Worm (Caenorhabditis elegans): Measurements from ENCODE around the gene fbxb-78.

Gene fbxb-78

DNA sequence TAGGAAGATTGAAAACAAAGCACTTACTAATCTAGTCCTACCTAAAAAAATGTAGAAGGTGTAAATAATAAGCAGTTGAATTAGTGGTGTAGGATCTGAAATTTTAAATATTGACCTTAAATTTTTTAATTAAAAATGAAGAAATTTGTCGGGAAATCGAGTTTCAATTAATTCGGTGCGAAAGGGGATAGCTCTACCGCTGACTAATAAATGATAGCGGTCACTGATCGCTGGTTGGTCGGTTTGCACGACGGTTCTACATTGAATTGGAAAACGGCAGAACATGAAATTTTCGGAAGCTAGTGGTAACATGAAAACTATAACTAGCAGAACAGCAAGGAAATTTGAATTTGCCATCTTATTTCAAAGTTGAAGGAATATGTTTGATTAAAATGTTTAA, 42.8 kb downstream of the fbxb-78 start, which contains the start of gene set-15:
TSS of gene set-15 (minus strand) at position 101 of the 400 bp plus-strand sequence.
- TF ChIP-seq mab-5 (tag; optimal IDR thresholded peaks at IDR 0.05) (no peak), elt-3 (tag; optimal IDR thresholded peaks at IDR 0.05) (no peak), sma-9 (GFP tag; optimal IDR thresholded peaks at IDR 0.05) (no peak), sma-9 (tag; optimal IDR thresholded peaks at IDR 0.05) (no peak), zag-1 (tag; optimal IDR thresholded peaks at IDR 0.05) (no peak), egl-27 (tag; optimal IDR thresholded peaks at IDR 0.05) (no peak), peb-1 (tag; optimal IDR thresholded peaks at IDR 0.05) (no peak), elt-1 (tag; optimal IDR thresholded peaks at IDR 0.05) (no peak), crh-2 (tag; optimal IDR thresholded peaks at IDR 0.05) (no peak), F13H6.1 (tag; optimal IDR thresholded peaks at IDR 0.05) (no peak), sem-4 (tag; optimal IDR thresholded peaks at IDR 0.05) (no peak), blmp-1 (tag; optimal IDR thresholded peaks at IDR 0.05; ENCODE audit: insufficient read depth) (no peak), alr-1 (tag; optimal IDR thresholded peaks at IDR 0.05) (no peak), ztf-11 (tag; optimal IDR thresholded peaks at IDR 0.05) (no peak), lin-13 (GFP tag; optimal IDR thresholded peaks at IDR 0.05) (no peak), nhr-23 (tag; optimal IDR thresholded peaks at IDR 0.05) (no peak), lsy-2 (tag; optimal IDR thresholded peaks at IDR 0.05) (no peak), nhr-25 (tag; optimal IDR thresholded peaks at IDR 0.05) (no peak), unc-39 (tag; optimal IDR thresholded peaks at IDR 0.05) (no peak)

DNA sequence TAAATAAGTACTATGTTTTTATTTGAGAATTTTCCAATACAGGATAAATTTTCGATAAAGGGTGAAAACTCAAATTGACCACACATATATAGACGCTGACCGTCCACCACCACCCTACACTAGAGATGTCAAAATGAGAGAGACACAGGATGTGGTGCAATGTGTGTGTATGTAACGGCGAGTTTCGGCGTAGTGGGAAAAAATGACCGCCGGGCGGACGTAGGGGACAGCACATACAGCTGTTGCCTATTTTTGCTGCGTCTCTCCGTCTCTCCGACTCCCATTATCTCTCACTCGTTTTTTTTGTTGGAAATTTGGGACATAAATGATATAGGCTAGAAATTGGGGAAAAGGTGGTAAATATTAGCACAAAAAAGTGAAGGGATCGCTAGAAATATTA, 43.8 kb downstream of the fbxb-78 start:
- TF ChIP-seq ztf-1 (GFP tag; conservative IDR thresholded peaks at IDR 0.05) (no peak), blmp-1 (tag; optimal IDR thresholded peaks at IDR 0.05; ENCODE audit: insufficient read depth) (no peak), ztf-4 (tag; optimal IDR thresholded peaks at IDR 0.05) (no peak), nhr-129 (tag; optimal IDR thresholded peaks at IDR 0.05) (peak; percentile 7), peb-1 (tag; optimal IDR thresholded peaks at IDR 0.05) (no peak), F13H6.1 (tag; optimal IDR thresholded peaks at IDR 0.05) (peak; percentile 50), nhr-10 (tag; optimal IDR thresholded peaks at IDR 0.05) (no peak), mbf-1 (tag; optimal IDR thresholded peaks at IDR 0.05) (no peak), egl-27 (tag; optimal IDR thresholded peaks at IDR 0.05) (no peak), nhr-25 (tag; optimal IDR thresholded peaks at IDR 0.05) (no peak), nhr-11 (tag; optimal IDR thresholded peaks at IDR 0.05) (no peak), unc-55 (GFP tag; optimal IDR thresholded peaks at IDR 0.05) (peak; percentile 1)

DNA sequence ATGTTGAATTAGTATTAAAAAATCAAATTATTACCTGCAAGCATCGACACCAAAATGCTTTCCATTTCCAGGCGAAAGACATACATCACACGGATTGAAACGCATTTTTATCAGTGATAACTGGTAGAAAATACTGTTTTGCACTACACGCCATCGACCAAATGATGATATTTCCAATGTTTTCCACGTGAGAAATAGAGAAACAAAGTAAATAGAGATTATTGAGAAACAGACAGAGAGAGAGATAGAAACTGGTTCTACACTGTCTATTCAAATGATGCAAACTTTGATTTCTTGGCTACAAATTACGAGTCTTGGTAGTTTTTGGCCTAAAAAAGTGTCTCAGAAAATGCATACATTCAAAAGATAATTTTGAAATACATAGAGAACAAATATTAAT, 51.0 kb downstream of the fbxb-78 start, which contains the start of gene nhr-104:
TSS of gene nhr-104 (minus strand) at position 361 of the 400 bp plus-strand sequence.
- TF ChIP-seq C34F6.9 (tag; optimal IDR thresholded peaks at IDR 0.05), result peak; percentile 47
- TF ChIP-seq lsy-2 (tag; optimal IDR thresholded peaks at IDR 0.05), result peak in 1 of 2 experiments; percentile 56
- no peak for TF ChIP-seq nhr-10 (tag; optimal IDR thresholded peaks at IDR 0.05)
- TF ChIP-seq nhr-25 (tag; optimal IDR thresholded peaks at IDR 0.05), result peak; percentile 60
- TF ChIP-seq sma-3 (GFP tag; optimal IDR thresholded peaks at IDR 0.05), result peak; percentile 59
- TF ChIP-seq aly-2 (tag; optimal IDR thresholded peaks at IDR 0.05), result no peak
- peak; percentile 38 for TF ChIP-seq nhr-21 (tag; optimal IDR thresholded peaks at IDR 0.05)
- peak; percentile 68 for TF ChIP-seq crh-2 (tag; optimal IDR thresholded peaks at IDR 0.05)
- peak; percentile 54 for TF ChIP-seq gmeb-1 (tag; optimal IDR thresholded peaks at IDR 0.05)
- TF ChIP-seq lin-39 (tag; optimal IDR thresholded peaks at IDR 0.05), result no peak
- TF ChIP-seq fos-1 (tag; optimal IDR thresholded peaks at IDR 0.05), result peak; percentile 65
- peak; percentile 78 for TF ChIP-seq skn-1 (tag; optimal IDR thresholded peaks at IDR 0.05)
- peak in 1 of 2 experiments; percentile 36 for TF ChIP-seq mdl-1 (tag; optimal IDR thresholded peaks at IDR 0.05)
- TF ChIP-seq F13H6.1 (tag; optimal IDR thresholded peaks at IDR 0.05), result peak; percentile 27
- TF ChIP-seq nhr-6 (tag; optimal IDR thresholded peaks at IDR 0.05), result no peak
- TF ChIP-seq blmp-1 (tag; optimal IDR thresholded peaks at IDR 0.05; ENCODE audit: insufficient read depth), result peak; percentile 5
- TF ChIP-seq sma-9 (GFP tag; optimal IDR thresholded peaks at IDR 0.05), result peak; percentile 74
- TF ChIP-seq sma-9 (tag; optimal IDR thresholded peaks at IDR 0.05), result no peak
- peak; percentile 86 for TF ChIP-seq nhr-129 (tag; optimal IDR thresholded peaks at IDR 0.05)
